Worm (Caenorhabditis elegans): ENCODE data around the gene aakg-3.

aakg-3 gene

ce11 chrX:2939085-2939484 is 37.2 kb upstream of the aakg-3 start:
- peak; percentile 36 for TF ChIP-seq ceh-18 (tag; optimal IDR thresholded peaks at IDR 0.05)
- TF ChIP-seq hlh-30 (tag; optimal IDR thresholded peaks at IDR 0.05; ENCODE audit: insufficient read depth) = no peak
- peak; percentile 71 for TF ChIP-seq unc-42 (tag; optimal IDR thresholded peaks at IDR 0.05)

- TF ChIP-seq nfya-1 (tag; optimal IDR thresholded peaks at IDR 0.05) (no peak), K02D7.2 (tag; optimal IDR thresholded peaks at IDR 0.05) (no peak), syd-9 (tag; optimal IDR thresholded peaks at IDR 0.05) (no peak), tbx-2 (tag; optimal IDR thresholded peaks at IDR 0.05) (no peak), hlh-13 (GFP tag; optimal IDR thresholded peaks at IDR 0.05) (no peak), ceh-19 (GFP tag; optimal IDR thresholded peaks at IDR 0.05) (no peak), fax-1 (tag; optimal IDR thresholded peaks at IDR 0.05) (no peak), che-1 (tag; optimal IDR thresholded peaks at IDR 0.05) (no peak), zip-5 (tag; optimal IDR thresholded peaks at IDR 0.05) (no peak), ceh-48 (tag; optimal IDR thresholded peaks at IDR 0.05) (no peak), gmeb-2 (tag; optimal IDR thresholded peaks at IDR 0.05) (no peak), C08G9.2 (tag; optimal IDR thresholded peaks at IDR 0.05) (no peak)
These were observed 36.7 kb upstream of the aakg-3 start for ce11 chrX:2939526-2939925.

ce11 chrX:2940572-2940971 is 35.7 kb upstream of the aakg-3 start, which contains the start of gene pfk-1.1:
pfk-1.1 (plus strand) TSS chrX:2940872.
- no peak for TF ChIP-seq hlh-8 (tag; optimal IDR thresholded peaks at IDR 0.05)
- peak; percentile 64 for TF ChIP-seq sdc-2 (tag; optimal IDR thresholded peaks at IDR 0.05)

- TF ChIP-seq eyg-1 (tag; optimal IDR thresholded peaks at IDR 0.05) = no peak
- TF ChIP-seq ceh-19 (GFP tag; optimal IDR thresholded peaks at IDR 0.05) = no peak
- no peak for TF ChIP-seq ceh-45 (GFP tag; IDR thresholded peaks at IDR 0.05)
- TF ChIP-seq madf-2 (tag; optimal IDR thresholded peaks at IDR 0.05) = no peak
- no peak for TF ChIP-seq ceh-18 (tag; optimal IDR thresholded peaks at IDR 0.05)
- no peak for TF ChIP-seq pqm-1 (tag; optimal IDR thresholded peaks at IDR 0.05)
- TF ChIP-seq pax-1 (tag; optimal IDR thresholded peaks at IDR 0.05) = no peak
These were observed 33.9 kb upstream of the aakg-3 start for ce11 chrX:2942327-2942726.

ce11 chrX:2943611-2944010 is 32.6 kb upstream of the aakg-3 start:
- TF ChIP-seq dve-1 (tag; optimal IDR thresholded peaks at IDR 0.05) (no peak), fkh-6 (tag; optimal IDR thresholded peaks at IDR 0.05) (no peak), che-1 (tag; optimal IDR thresholded peaks at IDR 0.05) (no peak)

- TF ChIP-seq che-1 (tag; optimal IDR thresholded peaks at IDR 0.05) (no peak), unc-86 (tag; optimal IDR thresholded peaks at IDR 0.05) (no peak), tbx-7 (tag; optimal IDR thresholded peaks at IDR 0.05) (no peak), unc-42 (tag; optimal IDR thresholded peaks at IDR 0.05) (no peak), lim-6 (tag; optimal IDR thresholded peaks at IDR 0.05) (no peak), pha-2 (tag; optimal IDR thresholded peaks at IDR 0.05) (no peak), odd-2 (tag; optimal IDR thresholded peaks at IDR 0.05) (no peak), ceh-6 (GFP tag; optimal IDR thresholded peaks at IDR 0.05) (no peak), elt-2 (tag; optimal IDR thresholded peaks at IDR 0.05) (no peak), K09A11.1 (tag; optimal IDR thresholded peaks at IDR 0.05; ENCODE audit: insufficient read depth) (no peak), hlh-13 (GFP tag; optimal IDR thresholded peaks at IDR 0.05) (no peak), hlh-6 (tag; optimal IDR thresholded peaks at IDR 0.05) (no peak), ceh-14 (tag; optimal IDR thresholded peaks at IDR 0.05) (no peak), ceh-48 (tag; optimal IDR thresholded peaks at IDR 0.05) (no peak), nhr-232 (tag; optimal IDR thresholded peaks at IDR 0.05) (no peak), gmeb-2 (tag; optimal IDR thresholded peaks at IDR 0.05) (no peak)
These were observed 30.3 kb upstream of the aakg-3 start for ce11 chrX:2945950-2946349.
